Fruit fly (Drosophila melanogaster) whole organism, embryonic: ENCODE data around the gene Zyx.

Experiments used
- Adf1 ChIP-seq: fragments of 200-800 bp; sonication (Bioruptor generic); IDR thresholded peaks from 2 replicates; pipeline ENCODE4 v1.3.6; 2022; ENCODE audit warnings: missing biosample characterization, missing genetic modification characterization
- Atf6 ChIP-seq: fragments of 200-800 bp; sonication (Bioruptor generic); IDR thresholded peaks from 2 replicates; pipeline ENCODE4 v1.3.6; 2022; ENCODE audit warnings: missing biosample characterization, missing genetic modification characterization
- BEAF-32 ChIP-seq: fragments of 200-800 bp; sonication (Bioruptor generic); optimal IDR thresholded peaks from 3 replicates; lab custom pipeline; 2017; ENCODE audit warnings: missing biosample characterization, missing genetic modification characterization, mild to moderate bottlenecking, moderate library complexity, missing genetic modification reagents
- CG10209 ChIP-seq: fragments of 200-800 bp; sonication (Bioruptor generic); optimal IDR thresholded peaks from 3 replicates; lab custom pipeline; 2017; ENCODE audit warnings: missing biosample characterization, mild to moderate bottlenecking, missing genetic modification characterization, missing genetic modification reagents
- CG10267 ChIP-seq: fragments of 200-800 bp; sonication (Bioruptor generic); optimal IDR thresholded peaks from 2 replicates; lab custom pipeline; 2018; ENCODE audit warnings: missing biosample characterization, mild to moderate bottlenecking, missing genetic modification characterization, moderate library complexity
- CG11560 ChIP-seq: fragments of 200-800 bp; sonication (Bioruptor generic); IDR thresholded peaks from 3 replicates; pipeline ENCODE4 v1.3.6; 2022; ENCODE audit warnings: missing biosample characterization, missing genetic modification characterization
- CG11723 ChIP-seq: fragments of 200-800 bp; sonication (Bioruptor generic); optimal IDR thresholded peaks from 2 replicates; lab custom pipeline; 2017; ENCODE audit warnings: missing biosample characterization, mild to moderate bottlenecking, missing genetic modification characterization
- CG12391 ChIP-seq: fragments of 200-800 bp; sonication (Bioruptor generic); optimal IDR thresholded peaks from 3 replicates; lab custom pipeline; 2018; ENCODE audit warnings: missing biosample characterization, mild to moderate bottlenecking, missing genetic modification characterization, moderate library complexity
- CG12659 ChIP-seq: fragments of 200-800 bp; sonication (Bioruptor generic); optimal IDR thresholded peaks from 3 replicates; lab custom pipeline; 2017; ENCODE audit warnings: mild to moderate bottlenecking, missing biosample characterization, missing genetic modification reagents, missing genetic modification characterization
- CG13624 ChIP-seq: fragments of 200-800 bp; sonication (Bioruptor generic); optimal IDR thresholded peaks from 2 replicates; lab custom pipeline; 2016; ENCODE audit warnings: missing biosample characterization, missing genetic modification characterization
- CG14710 ChIP-seq: fragments of 200-800 bp; sonication (Bioruptor generic); optimal IDR thresholded peaks from 3 replicates; lab custom pipeline; 2019; ENCODE audit warnings: missing biosample characterization, mild to moderate bottlenecking, missing genetic modification characterization, moderate library complexity
- CG15011 ChIP-seq: fragments of 200-800 bp; sonication (Bioruptor generic); optimal IDR thresholded peaks from 3 replicates; lab custom pipeline; 2018; ENCODE audit warnings: missing biosample characterization, mild to moderate bottlenecking, missing genetic modification characterization
- CG15479 ChIP-seq: fragments of 200-800 bp; sonication (Bioruptor generic); optimal IDR thresholded peaks from 3 replicates; lab custom pipeline; 2019; ENCODE audit warnings: missing biosample characterization, mild to moderate bottlenecking, missing genetic modification characterization, moderate library complexity
- CG17361 ChIP-seq: fragments of 200-800 bp; sonication (Bioruptor generic); IDR thresholded peaks from 3 replicates; pipeline ENCODE4 v1.3.6; 2022; ENCODE audit warnings: missing biosample characterization, missing genetic modification characterization
- CG17385 ChIP-seq: fragments of 200-800 bp; sonication (Bioruptor generic); optimal IDR thresholded peaks from 3 replicates; lab custom pipeline; 2018; ENCODE audit warnings: missing biosample characterization, mild to moderate bottlenecking, missing genetic modification characterization
- CG17612 ChIP-seq: fragments of 200-800 bp; sonication (Bioruptor generic); IDR thresholded peaks from 2 replicates; pipeline ENCODE4 v1.3.6; 2022; ENCODE audit warnings: missing biosample characterization, missing genetic modification characterization
- CG17829 ChIP-seq: fragments of 200-800 bp; optimal IDR thresholded peaks from 2 replicates; lab custom pipeline; 2019; ENCODE audit warnings: missing biosample characterization, mild to moderate bottlenecking, missing genetic modification characterization, moderate library complexity
- CG18262 ChIP-seq: fragments of 200-800 bp; optimal IDR thresholded peaks from 3 replicates; lab custom pipeline; 2019; ENCODE audit warnings: missing biosample characterization, mild to moderate bottlenecking, missing genetic modification characterization, moderate library complexity
- CG18764 ChIP-seq: fragments of 200-800 bp; sonication (Bioruptor generic); optimal IDR thresholded peaks from 3 replicates; lab custom pipeline; 2016; ENCODE audit warnings: missing biosample characterization, missing genetic modification characterization
- CG30020 ChIP-seq: fragments of 200-800 bp; optimal IDR thresholded peaks from 2 replicates; lab custom pipeline; 2019; ENCODE audit warnings: missing biosample characterization, mild to moderate bottlenecking, missing genetic modification characterization, moderate library complexity
- CG32772 ChIP-seq: fragments of 200-800 bp; sonication (Bioruptor generic); IDR thresholded peaks from 2 replicates; pipeline ENCODE4 v1.3.6; 2022; ENCODE audit warnings: missing biosample characterization, missing genetic modification characterization
- CG34376 ChIP-seq: fragments of 200-800 bp; sonication (Bioruptor generic); optimal IDR thresholded peaks from 2 replicates; lab custom pipeline; 2018; ENCODE audit warnings: missing biosample characterization, mild to moderate bottlenecking, missing genetic modification characterization
- CG3995 ChIP-seq: fragments of 200-800 bp; sonication (Bioruptor generic); optimal IDR thresholded peaks from 3 replicates; lab custom pipeline; 2016; ENCODE audit warnings: missing biosample characterization, missing genetic modification characterization
- CG43689 ChIP-seq: fragments of 200-800 bp; sonication (Bioruptor generic); IDR thresholded peaks from 2 replicates; pipeline ENCODE4 v1.3.6; 2022; ENCODE audit warnings: missing biosample characterization, missing genetic modification characterization
- CG6765 ChIP-seq: fragments of 200-800 bp; sonication (Bioruptor generic); optimal IDR thresholded peaks from 3 replicates; lab custom pipeline; 2017; ENCODE audit warnings: missing biosample characterization, mild to moderate bottlenecking, missing genetic modification characterization
- CG8290 ChIP-seq, 3 experiments: fragments of 200-800 bp; sonication (Bioruptor generic); optimal IDR thresholded peaks; 2 replicates each; lab custom pipeline; 2016 to 2019; ENCODE audit warnings: missing biosample characterization in 3 of 3, missing genetic modification characterization in 3 of 3, mild to moderate bottlenecking in 2 of 3, moderate library complexity in 1 of 3
- Hr39 ChIP-seq: fragments of >200 bp; optimal IDR thresholded peaks from 2 replicates; lab custom pipeline; 2017
- Lhr ChIP-seq: fragments of 200-800 bp; sonication (Bioruptor generic); optimal IDR thresholded peaks from 3 replicates; lab custom pipeline; 2017; ENCODE audit warnings: mild to moderate bottlenecking, missing biosample characterization, missing genetic modification reagents, missing genetic modification characterization
- MBD-R2 ChIP-seq: fragments of 200-800 bp; sonication (Bioruptor generic); IDR thresholded peaks from 2 replicates; pipeline ENCODE4 v1.3.6; 2022; ENCODE audit warnings: missing biosample characterization, missing genetic modification characterization
- Trl ChIP-seq, 3 experiments: fragments of >200 bp in 2 of 3; fragments of 200-800 bp in 1 of 3; sonication (Bioruptor generic) in 1 of 3; optimal IDR thresholded peaks; 2 replicates in 1 of 3; 3 replicates in 2 of 3; lab custom pipeline; 2016 to 2017; ENCODE audit warnings: missing biosample characterization in 1 of 3, missing genetic modification characterization in 1 of 3
- Xbp1 ChIP-seq: fragments of 200-800 bp; sonication (Bioruptor generic); optimal IDR thresholded peaks from 3 replicates; lab custom pipeline; 2016; ENCODE audit warnings: missing biosample characterization, mild to moderate bottlenecking, missing genetic modification characterization
- btn ChIP-seq: fragments of 200-800 bp; sonication (Bioruptor generic); optimal IDR thresholded peaks from 2 replicates; lab custom pipeline; 2016; ENCODE audit warnings: missing biosample characterization, missing genetic modification characterization
- crol ChIP-seq: fragments of 200-800 bp; sonication (Bioruptor generic); IDR thresholded peaks from 2 replicates; pipeline ENCODE4 v1.3.6; 2022; ENCODE audit warnings: missing biosample characterization, missing genetic modification characterization
- fd64A ChIP-seq: fragments of 200-800 bp; sonication (Bioruptor generic); optimal IDR thresholded peaks from 3 replicates; lab custom pipeline; 2018; ENCODE audit warnings: missing biosample characterization, mild to moderate bottlenecking, missing genetic modification characterization
- fd96Cb ChIP-seq: fragments of 200-800 bp; sonication (Bioruptor generic); optimal IDR thresholded peaks from 2 replicates; lab custom pipeline; 2018; ENCODE audit warnings: missing biosample characterization, mild to moderate bottlenecking, missing genetic modification characterization, moderate library complexity
- lola ChIP-seq, 3 experiments: fragments of >200 bp in 2 of 3; fragments of 200-800 bp in 1 of 3; sonication (Bioruptor generic) in 1 of 3; optimal IDR thresholded peaks; 2 replicates each; lab custom pipeline; 2017 to 2019; ENCODE audit warnings: missing biosample characterization in 3 of 3, missing genetic modification characterization in 3 of 3, mild to moderate bottlenecking in 1 of 3, moderate library complexity in 1 of 3
- nmo ChIP-seq: fragments of 200-800 bp; sonication (Bioruptor generic); optimal IDR thresholded peaks from 2 replicates; lab custom pipeline; 2018; ENCODE audit warnings: missing biosample characterization, mild to moderate bottlenecking, missing genetic modification characterization, moderate library complexity
- nom ChIP-seq: fragments of 200-800 bp; sonication (Bioruptor generic); optimal IDR thresholded peaks from 2 replicates; lab custom pipeline; 2017; ENCODE audit warnings: missing biosample characterization, missing genetic modification characterization, mild to moderate bottlenecking, moderate library complexity, missing genetic modification reagents
- sim ChIP-seq: fragments of 200-800 bp; sonication (Bioruptor generic); IDR thresholded peaks from 2 replicates; pipeline ENCODE4 v1.3.6; 2022; ENCODE audit warnings: missing biosample characterization, missing genetic modification characterization
- ssp ChIP-seq: fragments of 200-800 bp; sonication (Bioruptor generic); IDR thresholded peaks from 2 replicates; pipeline ENCODE4 v1.3.6; 2022; ENCODE audit warnings: missing biosample characterization, missing genetic modification characterization
- stwl ChIP-seq: fragments of 200-800 bp; sonication (Bioruptor generic); optimal IDR thresholded peaks from 3 replicates; lab custom pipeline; 2018; ENCODE audit warnings: missing biosample characterization, mild to moderate bottlenecking, missing genetic modification characterization, moderate library complexity
- twi ChIP-seq: fragments of 200-800 bp; optimal IDR thresholded peaks from 2 replicates; lab custom pipeline; 2019; ENCODE audit warnings: missing biosample characterization, mild to moderate bottlenecking, missing genetic modification characterization, moderate library complexity
- zen2 ChIP-seq: fragments of 200-800 bp; sonication (Bioruptor generic); IDR thresholded peaks from 3 replicates; pipeline ENCODE4 v1.3.6; 2022; ENCODE audit warnings: missing biosample characterization, missing genetic modification characterization; ENCODE audit not compliant: partially characterized antibody
- zfh2 ChIP-seq: fragments of 200-800 bp; sonication (Bioruptor generic); optimal IDR thresholded peaks from 2 replicates; lab custom pipeline; 2016; ENCODE audit warnings: missing biosample characterization, missing genetic modification characterization

Gene Zyx

DNA sequence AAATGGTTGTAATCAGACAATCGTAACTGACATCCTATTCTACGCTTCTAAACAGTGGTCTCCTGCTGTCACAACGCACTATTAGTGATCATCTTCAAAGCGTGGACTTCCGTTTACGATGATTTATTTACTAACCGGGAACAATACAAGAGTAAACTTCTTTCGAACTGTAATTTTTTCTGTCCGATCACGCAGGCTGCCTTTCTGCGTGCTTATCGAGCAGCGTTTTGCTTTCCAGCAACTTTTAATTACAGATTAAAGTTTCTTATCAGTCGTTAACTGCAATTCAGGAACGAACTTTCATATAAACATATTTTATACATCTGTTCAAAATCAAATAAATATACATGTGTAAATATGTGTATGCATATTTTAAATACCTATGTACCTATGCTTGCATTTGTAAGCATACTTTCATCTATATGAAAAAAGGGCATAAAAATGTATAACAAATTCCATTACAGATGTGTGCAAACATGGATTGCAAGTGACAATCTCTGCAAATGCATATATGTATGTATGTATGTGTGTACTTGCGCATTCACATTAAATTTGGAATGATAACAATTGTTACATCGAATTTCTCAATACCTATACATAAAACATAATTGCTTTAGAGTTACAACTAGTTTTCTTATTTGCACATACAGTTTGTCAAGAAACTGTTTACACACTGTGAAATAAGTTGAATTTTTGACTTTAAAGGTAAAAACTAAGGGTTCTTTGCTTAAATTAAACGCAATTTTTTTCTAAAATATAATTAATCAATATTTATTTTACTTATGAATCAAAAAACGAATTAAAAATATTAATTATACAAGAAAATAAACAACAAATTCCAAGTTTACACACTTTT is 1.6 kb downstream of the Zyx start (continued):
- TF ChIP-seq Atf6 (GFP tag; lab: Robert Waterston, UW) (no peak), CG18764 (GFP tag; lab: Kevin White, UChicago) (no peak), fd64A (GFP tag; lab: Kevin White, UChicago) (no peak), CG10209 (GFP tag; lab: Kevin White, UChicago) (no peak), CG6765 (GFP tag; lab: Kevin White, UChicago) (no peak), crol (GFP tag; lab: Robert Waterston, UW) (no peak), CG17385 (peak; percentile 7), CG34376 (GFP tag; lab: Kevin White, UChicago) (no peak), zen2 (no peak), CG15479 (GFP tag; lab: Kevin White, UChicago) (peak; percentile 46)

DNA sequence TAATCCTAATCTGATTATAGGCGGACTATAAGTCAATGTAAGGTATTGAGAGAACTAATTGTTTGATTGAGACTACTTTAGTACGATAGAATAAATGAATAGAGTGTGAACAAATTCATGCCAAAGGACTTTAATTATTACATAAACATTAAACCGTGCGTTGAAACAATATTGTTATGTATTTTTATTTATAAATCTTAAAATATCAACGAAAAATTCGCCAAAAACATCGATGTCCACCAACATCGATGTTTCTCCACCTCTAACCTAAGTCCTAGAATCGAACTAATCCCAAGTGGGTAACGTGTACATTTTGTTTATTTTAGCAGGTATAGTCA is 3.7 kb downstream of the Zyx start:
- TF ChIP-seq CG17361 (GFP tag; lab: Robert Waterston, UW) (peak; percentile 18; the same call in 1 of the 3 replicates), CG32772 (GFP tag; lab: Robert Waterston, UW) (no peak), CG11723 (GFP tag; lab: Kevin White, UChicago) (peak; percentile 75), Lhr (peak; percentile 30), Xbp1 (GFP tag; lab: Kevin White, UChicago) (peak; percentile 22), CG3995 (GFP tag; lab: Kevin White, UChicago) (no peak), nmo (GFP tag; lab: Kevin White, UChicago) (peak; percentile 21), BEAF-32 (GFP tag; lab: Kevin White, UChicago) (peak; percentile 40), CG8290 (GFP tag; optimal IDR thresholded peaks at IDR 0.05; lab: Kevin White, UChicago) (no peak), CG8290 (tag; optimal IDR thresholded peaks at IDR 0.05; lab: Kevin White, UChicago) (peak in 1 of 2 experiments; percentile 42), Adf1 (GFP tag; lab: Robert Waterston, UW) (no peak)

DNA sequence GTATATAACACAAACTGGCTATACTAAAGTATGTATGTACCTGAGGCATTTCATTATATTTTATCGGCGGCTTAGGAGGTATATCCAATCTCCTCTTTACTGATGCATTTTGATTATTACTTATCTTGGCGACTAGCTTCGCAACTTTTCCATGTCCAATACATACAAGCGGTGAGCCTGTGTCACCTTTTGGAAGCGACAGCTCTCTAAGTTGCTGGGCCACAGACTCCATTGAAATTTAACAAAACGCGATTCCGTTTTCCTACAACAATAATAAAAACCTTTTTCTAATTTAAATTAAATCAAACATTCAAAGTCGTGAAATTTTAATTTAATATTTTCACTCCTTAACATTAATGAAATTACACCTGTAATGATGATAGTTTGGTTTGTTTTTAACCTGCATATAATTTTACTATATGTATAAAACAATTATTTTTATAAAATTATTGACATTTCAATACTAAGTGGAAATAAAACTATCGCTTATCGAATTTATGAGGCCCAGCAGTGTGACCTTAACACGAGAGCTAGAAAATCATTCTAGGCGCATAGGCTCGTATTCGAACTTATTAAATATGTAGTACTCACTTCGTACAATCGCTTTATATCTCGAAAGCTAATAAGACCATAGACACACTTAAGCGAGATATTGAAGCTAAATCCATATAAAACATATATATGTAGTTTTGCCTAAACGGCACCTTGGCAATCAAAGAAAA is 4.3 kb downstream of the Zyx start, which contains the start of gene apolpp:
Gene apolpp (plus strand): TSS at position 597 of the 722 bp plus-strand sequence.
- TF ChIP-seq CG43689 (GFP tag; lab: Robert Waterston, UW), result no peak
- no peak for TF ChIP-seq CG17612 (GFP tag; lab: Robert Waterston, UW)
- peak in 2 of 3 experiments; percentile 1 to 87 for TF ChIP-seq lola (GFP tag; optimal IDR thresholded peaks at IDR 0.05; lab: Kevin White, UChicago)
- TF ChIP-seq Hr39, result no peak
- TF ChIP-seq CG11560 (tag; lab: Robert Waterston, UW), result no peak
- no peak for TF ChIP-seq btn (GFP tag; lab: Kevin White, UChicago)
- no peak for TF ChIP-seq Trl (optimal IDR thresholded peaks at IDR 0.05; lab: Kevin White, UChicago)
- TF ChIP-seq Trl (GFP tag; optimal IDR thresholded peaks at IDR 0.05; lab: Kevin White, UChicago), result no peak
- peak; percentile 32 for TF ChIP-seq CG17829 (tag; lab: Kevin White, UChicago)
- peak; percentile 1 for TF ChIP-seq fd96Cb
- TF ChIP-seq CG14710 (tag; lab: Kevin White, UChicago), result peak; percentile 64
- no peak for TF ChIP-seq sim (GFP tag; lab: Robert Waterston, UW)
- TF ChIP-seq CG30020 (tag; lab: Kevin White, UChicago), result peak; percentile 99
- peak; percentile 20 for TF ChIP-seq twi (tag; lab: Kevin White, UChicago)
- peak; percentile 97 for TF ChIP-seq CG11723 (GFP tag; lab: Kevin White, UChicago)
- peak; percentile 5 for TF ChIP-seq zfh2 (GFP tag; lab: Kevin White, UChicago)
- TF ChIP-seq Lhr, result peak; percentile 88
- peak; percentile 74 for TF ChIP-seq CG12659 (GFP tag; lab: Kevin White, UChicago)
- peak; percentile 14; the same call in 1 of the 2 replicates for TF ChIP-seq MBD-R2 (GFP tag; lab: Robert Waterston, UW)
- TF ChIP-seq ssp (GFP tag; lab: Robert Waterston, UW), result peak; percentile 100
- peak; percentile 11 for TF ChIP-seq CG18262 (tag; lab: Kevin White, UChicago)
- TF ChIP-seq CG13624 (GFP tag; lab: Kevin White, UChicago), result peak; percentile 13
- peak; percentile 7 for TF ChIP-seq CG10267 (tag; lab: Kevin White, UChicago)
- TF ChIP-seq nom (GFP tag; lab: Kevin White, UChicago), result peak; percentile 31
- no peak for TF ChIP-seq CG15011
- peak; percentile 58 for TF ChIP-seq stwl
- peak; percentile 55 for TF ChIP-seq CG12391 (tag; lab: Kevin White, UChicago)
